Fruit fly (Drosophila melanogaster) whole organism, adult: Measurements from ENCODE around the gene CG8745.

Source experiments
- Crg-1 ChIP-seq: fragments of 200-800 bp; sonication (Bioruptor generic); optimal IDR thresholded peaks from 2 replicates; lab custom pipeline; 2016; ENCODE audit warnings: missing biosample characterization, missing genetic modification characterization
- cic ChIP-seq: fragments of 200-800 bp; sonication (Bioruptor generic); optimal IDR thresholded peaks from 2 replicates; lab custom pipeline; 2017; ENCODE audit warnings: missing biosample characterization, mild to moderate bottlenecking, missing genetic modification characterization, moderate library complexity

- no peak for TF ChIP-seq cic (GFP tag; lab: Kevin White, UChicago)
- TF ChIP-seq Crg-1 (GFP tag; lab: Kevin White, UChicago): no peak
Observed at dm6 chr3L:13905515-13905914, 38.8 kb upstream of the CG8745 start.
